Worm (Caenorhabditis elegans) whole organism, late embryonic: ENCODE data around the gene T28F3.5.

ENCODE experiments used
- fkh-10 ChIP-seq: fragments of 150-350 bp; optimal IDR thresholded peaks from 2 replicates; lab custom pipeline; 2014; ENCODE audit warnings: missing biosample characterization, missing genetic modification reagents, missing genetic modification characterization
- nhr-11 ChIP-seq: fragments of 150-350 bp; optimal IDR thresholded peaks from 2 replicates; lab custom pipeline; 2014; ENCODE audit warnings: missing biosample characterization, missing genetic modification characterization
- tbx-2 ChIP-seq: sonication (generic microtip); optimal IDR thresholded peaks from 2 replicates; lab custom pipeline; 2016; ENCODE audit warnings: missing genetic modification characterization, missing compliant biosample characterization
- tbx-7 ChIP-seq: sonication (generic microtip); optimal IDR thresholded peaks from 2 replicates; lab custom pipeline; 2016; ENCODE audit warnings: missing genotype, missing genetic modification characterization, missing compliant biosample characterization

- TF ChIP-seq tbx-7 (tag; lab: Kevin White, UChicago): no peak
- TF ChIP-seq nhr-11 (tag; lab: Kevin White, UChicago): no peak
- no peak for TF ChIP-seq tbx-2 (tag; lab: Kevin White, UChicago)
- no peak for TF ChIP-seq fkh-10 (GFP tag; lab: Kevin White, UChicago)
These were observed 48.1 kb downstream of the T28F3.5 start, which contains the start of gene C49C3.21 for ce11 chrIV:17342667-17343066.
